Fruit fly (Drosophila melanogaster): ENCODE results near the gene FoxK.

Gene FoxK

DNA sequence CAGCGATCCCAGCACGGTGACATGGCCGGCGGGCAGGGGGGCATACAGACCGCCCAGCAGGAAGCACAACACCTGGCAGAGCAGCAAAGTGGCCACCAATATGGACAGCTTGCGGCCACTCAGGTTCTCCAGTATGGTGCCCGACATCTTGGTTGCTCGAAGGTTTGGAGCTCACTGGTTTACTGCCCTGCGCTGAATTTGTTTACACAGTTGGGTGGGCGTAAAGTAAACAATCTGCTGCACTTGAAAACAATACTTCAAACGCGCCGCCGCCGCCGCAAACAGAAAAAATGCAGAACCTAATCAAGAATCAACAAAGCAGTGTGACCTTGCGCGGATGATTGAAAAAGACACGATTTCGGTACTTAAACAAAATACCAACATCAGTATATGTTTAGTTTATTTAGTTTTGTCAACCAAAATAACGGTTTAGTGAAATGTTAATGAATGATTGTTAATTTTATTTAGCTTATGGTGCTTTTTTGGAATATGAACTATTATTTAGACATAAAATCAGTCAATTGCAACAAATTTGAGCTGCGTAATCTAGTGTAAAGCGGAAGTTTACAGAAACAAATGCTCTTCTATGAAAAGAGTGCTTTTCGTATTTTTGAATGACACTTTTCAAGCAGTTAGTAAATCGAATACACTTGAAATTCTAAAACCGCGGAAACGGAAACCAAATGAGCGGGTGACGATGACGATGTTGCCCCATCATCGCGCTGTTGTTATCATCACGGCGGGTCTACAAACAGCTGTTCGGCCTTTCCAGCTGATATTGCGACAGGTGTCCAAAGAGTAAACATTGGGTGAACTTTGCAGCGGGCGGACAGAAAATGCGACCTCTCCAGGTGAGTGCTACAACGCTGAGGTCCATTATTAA lies 49.0 kb upstream of the FoxK start, which contains the start of the genes wls and Adck5 (continued):
- TF ChIP-seq CG34376 (GFP tag; optimal IDR thresholded peaks at IDR 0.05) (peak; percentile 59), pho (GFP tag; optimal IDR thresholded peaks at IDR 0.05) (peak; percentile 43), CG9876 (GFP tag; optimal IDR thresholded peaks at IDR 0.05) (no peak), dysf (GFP tag; IDR thresholded peaks at IDR 0.05) (peak; percentile 50; the same call in 1 of the 3 replicates), stwl (tag; optimal IDR thresholded peaks at IDR 0.05) (peak; percentile 79), Bgb (GFP tag; IDR thresholded peaks at IDR 0.05; ENCODE audit: partially characterized antibody) (peak; percentile 24; the same call in 1 of the 2 replicates), lab (GFP tag; optimal IDR thresholded peaks at IDR 0.05) (peak; percentile 85), Hsf (GFP tag; optimal IDR thresholded peaks at IDR 0.05) (peak; percentile 62), sr (GFP tag; IDR thresholded peaks at IDR 0.05) (0 out of 3 replicates have a peak, but pooled peaks have one; percentile 46), ase (GFP tag; IDR thresholded peaks at IDR 0.05) (0 out of 3 replicates have a peak, but pooled peaks have one; percentile 19), CG2875 (GFP tag; optimal IDR thresholded peaks at IDR 0.05) (peak; percentile 25), lbe (GFP tag; optimal IDR thresholded peaks at IDR 0.05) (peak; percentile 36), da (GFP tag; optimal IDR thresholded peaks at IDR 0.05) (no peak), CG10979 (tag; optimal IDR thresholded peaks at IDR 0.05) (peak; percentile 16), Hmr (GFP tag; optimal IDR thresholded peaks at IDR 0.05) (peak; percentile 81), C15 (GFP tag; IDR thresholded peaks at IDR 0.05) (peak; percentile 48; the same call in 1 of the 3 replicates), CG13296 (GFP tag; optimal IDR thresholded peaks at IDR 0.05) (peak; percentile 70), ranshi (GFP tag; IDR thresholded peaks at IDR 0.05) (no peak; the same call in 1 of the 2 replicates), wor (GFP tag; IDR thresholded peaks at IDR 0.05) (no peak), Awh (GFP tag; IDR thresholded peaks at IDR 0.05) (0 out of 2 replicates have a peak, but pooled peaks have one; percentile 35), chinmo (GFP tag; IDR thresholded peaks at IDR 0.05; ENCODE audit: partially characterized antibody) (0 out of 4 replicates have a peak, but pooled peaks have one; percentile 40), bowl (GFP tag; IDR thresholded peaks at IDR 0.05) (no peak), mam (GFP tag; optimal IDR thresholded peaks at IDR 0.05) (peak; percentile 3), Bdp1 (GFP tag; optimal IDR thresholded peaks at IDR 0.05) (no peak), CG10543 (GFP tag; optimal IDR thresholded peaks at IDR 0.05) (peak; percentile 57), Hand (GFP tag; optimal IDR thresholded peaks at IDR 0.05) (no peak), cwo (GFP tag; optimal IDR thresholded peaks at IDR 0.05) (no peak), sens (GFP tag) (peak; percentile 91), HLH4C (GFP tag; IDR thresholded peaks at IDR 0.05; ENCODE audit: partially characterized antibody) (no peak), HLH54F (GFP tag; optimal IDR thresholded peaks at IDR 0.05) (no peak), danr (GFP tag; IDR thresholded peaks at IDR 0.05) (no peak), Spps (tag; optimal IDR thresholded peaks at IDR 0.05) (no peak), PHDP (tag; optimal IDR thresholded peaks at IDR 0.05) (peak; percentile 61), CG4424 (GFP tag; optimal IDR thresholded peaks at IDR 0.05) (peak; percentile 38), Usf (GFP tag; optimal IDR thresholded peaks at IDR 0.05) (no peak), BtbVII (GFP tag; optimal IDR thresholded peaks at IDR 0.05) (peak; percentile 79), Elba2 (GFP tag; optimal IDR thresholded peaks at IDR 0.05) (no peak), CG5180 (GFP tag; optimal IDR thresholded peaks at IDR 0.05) (peak; percentile 7), luna (GFP tag; optimal IDR thresholded peaks at IDR 0.05) (no peak), amos (GFP tag; IDR thresholded peaks at IDR 0.05; ENCODE audit: partially characterized antibody) (no peak), CG15696 (tag; optimal IDR thresholded peaks at IDR 0.05) (no peak), insv (GFP tag; optimal IDR thresholded peaks at IDR 0.05) (peak in 1 of 2 experiments; percentile 70), Jarid2 (GFP tag; optimal IDR thresholded peaks at IDR 0.05) (no peak), Taf1 (GFP tag; IDR thresholded peaks at IDR 0.05) (no peak), usp (GFP tag; optimal IDR thresholded peaks at IDR 0.05) (no peak), hb (GFP tag; IDR thresholded peaks at IDR 0.05; ENCODE audit: partially characterized antibody) (no peak), fd96Cb (tag; optimal IDR thresholded peaks at IDR 0.05) (no peak), CG2678 (tag; optimal IDR thresholded peaks at IDR 0.05) (no peak)
